Worm (Caenorhabditis elegans): ENCODE results near the gene Y7A5A.6.

DNA sequence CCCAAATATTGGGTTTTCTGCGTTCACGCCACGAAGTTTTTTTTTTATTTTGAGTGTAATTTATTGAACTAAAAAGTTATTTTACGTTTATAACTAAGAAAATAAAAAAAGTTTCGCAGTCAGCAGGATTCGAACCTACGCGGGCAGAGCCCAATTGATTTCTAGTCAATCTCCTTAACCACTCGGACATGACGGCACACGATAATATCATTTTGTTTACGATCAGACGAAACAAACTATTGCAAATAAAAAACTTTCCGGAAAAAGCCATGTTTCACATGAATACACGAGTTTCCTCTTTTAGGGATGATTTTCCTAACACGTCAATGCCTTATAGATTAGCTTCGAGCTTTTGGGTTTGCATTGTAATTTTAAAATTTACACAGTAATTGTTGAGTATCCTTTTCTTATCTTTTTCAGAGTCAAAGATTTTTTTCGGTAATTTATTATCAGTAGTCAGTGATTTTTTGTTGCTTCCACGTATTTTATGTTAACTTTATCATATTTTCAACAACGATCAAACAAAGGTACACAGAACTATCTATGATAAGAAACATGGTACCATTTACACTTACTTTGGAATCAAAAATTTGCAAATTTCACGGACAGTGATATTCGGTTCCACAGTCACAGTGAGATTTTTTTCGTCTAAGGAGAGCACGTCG is 29.5 kb downstream of the Y7A5A.6 start:
- TF ChIP-seq hnd-1 (tag; optimal IDR thresholded peaks at IDR 0.05) (no peak), ceh-36 (tag; optimal IDR thresholded peaks at IDR 0.05) (no peak), hmg-4 (GFP tag; optimal IDR thresholded peaks at IDR 0.05) (no peak), ama-1 (optimal IDR thresholded peaks at IDR 0.05) (no peak), flt-1 (GFP tag; IDR thresholded peaks at IDR 0.05) (no peak), B0310.2 (tag; optimal IDR thresholded peaks at IDR 0.05) (no peak), ceh-13 (GFP tag; optimal IDR thresholded peaks at IDR 0.05) (no peak), F13C5.2 (tag; optimal IDR thresholded peaks at IDR 0.05) (no peak)

Data from whole organism, early embryonic.